Worm (Caenorhabditis elegans) whole organism, L4 larva: Measurements from ENCODE around the gene abhd-14.

ENCODE experiments used
- ces-1 ChIP-seq: fragments of 150-350 bp; sonication (generic microtip); optimal IDR thresholded peaks from 4 replicates; lab custom pipeline; 2014; ENCODE audit warnings: missing biosample characterization, missing genetic modification reagents, missing genetic modification characterization
- daf-12 ChIP-seq: fragments of 150-350 bp; optimal IDR thresholded peaks from 2 replicates; lab custom pipeline; 2014; ENCODE audit warnings: missing biosample characterization, missing genetic modification reagents, missing genetic modification characterization
- fkh-10 ChIP-seq: fragments of 150-350 bp; optimal IDR thresholded peaks from 2 replicates; lab custom pipeline; 2014; ENCODE audit warnings: missing biosample characterization, missing genetic modification reagents, missing genetic modification characterization
- mes-2 ChIP-seq: sonication (generic microtip); optimal IDR thresholded peaks from 2 replicates; lab custom pipeline; 2016; ENCODE audit warnings: missing genotype, mild to moderate bottlenecking, missing genetic modification characterization, missing compliant biosample characterization; ENCODE audit not compliant: poor library complexity, severe bottlenecking
- nhr-11 ChIP-seq: fragments of 150-350 bp; optimal IDR thresholded peaks from 2 replicates; lab custom pipeline; 2014; ENCODE audit warnings: missing biosample characterization, missing genetic modification characterization
- nhr-111 ChIP-seq: fragments of 200-800 bp; sonication (Bioruptor generic); optimal IDR thresholded peaks from 2 replicates; lab custom pipeline; 2018; ENCODE audit warnings: mild to moderate bottlenecking, missing genetic modification characterization, missing compliant biosample characterization
- nhr-77 ChIP-seq: fragments of 150-350 bp; optimal IDR thresholded peaks from 2 replicates; lab custom pipeline; 2014; ENCODE audit warnings: missing biosample characterization, missing genetic modification characterization
- zip-2 ChIP-seq: fragments of 150-350 bp; optimal IDR thresholded peaks from 2 replicates; lab custom pipeline; 2014; ENCODE audit warnings: missing biosample characterization, missing genetic modification characterization

- no peak for TF ChIP-seq ces-1 (GFP tag; lab: Kevin White, UChicago)
- TF ChIP-seq mes-2, result no peak
- TF ChIP-seq zip-2 (tag; lab: Kevin White, UChicago), result no peak
- no peak for TF ChIP-seq nhr-111 (GFP tag; lab: Kevin White, UChicago)
- TF ChIP-seq nhr-11 (tag; lab: Kevin White, UChicago), result peak; percentile 15
- TF ChIP-seq daf-12 (tag; lab: Kevin White, UChicago), result no peak
- no peak for TF ChIP-seq nhr-77
- no peak for TF ChIP-seq fkh-10 (GFP tag; lab: Kevin White, UChicago)
Measured at ce11 chrIV:1065569-1065968, 35.7 kb upstream of the abhd-14 start.
